Worm (Caenorhabditis elegans): ENCODE results near the gene snu-66.

ce11 chrV:7590454-7590853, 15.0 kb upstream of the snu-66 start, which contains the start of gene C50E3.6:
- no peak for TF ChIP-seq egl-5 (tag; optimal IDR thresholded peaks at IDR 0.05)
- no peak for TF ChIP-seq ama-1 (optimal IDR thresholded peaks at IDR 0.05)
- TF ChIP-seq ceh-82 (tag; optimal IDR thresholded peaks at IDR 0.05): no peak
- no peak for TF ChIP-seq daf-12 (tag; optimal IDR thresholded peaks at IDR 0.05)
- TF ChIP-seq ztf-4 (tag; optimal IDR thresholded peaks at IDR 0.05): no peak
- TF ChIP-seq skn-1 (tag; optimal IDR thresholded peaks at IDR 0.05): no peak
- TF ChIP-seq lin-39 (tag; optimal IDR thresholded peaks at IDR 0.05): no peak
- TF ChIP-seq pqm-1 (tag; optimal IDR thresholded peaks at IDR 0.05): no peak
- no peak for TF ChIP-seq ceh-28 (tag; optimal IDR thresholded peaks at IDR 0.05)
- TF ChIP-seq ceh-16 (tag; optimal IDR thresholded peaks at IDR 0.05): no peak
- no peak for TF ChIP-seq unc-62 (GFP tag; optimal IDR thresholded peaks at IDR 0.05)

All from whole organism, L3 larva.